Fruit fly (Drosophila melanogaster): ENCODE data around the gene Brms1.

Gene Brms1

dm6 chrX:12939951-12940350 lies 30.5 kb upstream of the Brms1 start (continued):
- peak; percentile 3 for TF ChIP-seq achi (GFP tag; optimal IDR thresholded peaks at IDR 0.05)
- no peak for TF ChIP-seq CG7368 (GFP tag; optimal IDR thresholded peaks at IDR 0.05)
- TF ChIP-seq net (GFP tag; optimal IDR thresholded peaks at IDR 0.05) = no peak
- TF ChIP-seq pdm3 (GFP tag; optimal IDR thresholded peaks at IDR 0.05) = peak; percentile 23
- no peak for TF ChIP-seq dac (GFP tag; optimal IDR thresholded peaks at IDR 0.05)
- TF ChIP-seq Lpt (GFP tag; optimal IDR thresholded peaks at IDR 0.05) = no peak
- TF ChIP-seq lz (GFP tag; optimal IDR thresholded peaks at IDR 0.05) = peak; percentile 17
- TF ChIP-seq CG31627 (GFP tag; optimal IDR thresholded peaks at IDR 0.05) = peak; percentile 8
- TF ChIP-seq CG15336 (GFP tag; IDR thresholded peaks at IDR 0.05) = no peak
- peak; percentile 18 for TF ChIP-seq Smox (GFP tag; optimal IDR thresholded peaks at IDR 0.05)
- TF ChIP-seq CG6163 (GFP tag; IDR thresholded peaks at IDR 0.05) = no peak; the same call in 2 of the 3 replicates
- TF ChIP-seq Sox15 (GFP tag; optimal IDR thresholded peaks at IDR 0.05) = no peak
- TF ChIP-seq Ets21C (GFP tag; optimal IDR thresholded peaks at IDR 0.05) = no peak
- TF ChIP-seq svp (GFP tag) = peak; percentile 57
- peak in 1 of 2 experiments; percentile 4 for TF ChIP-seq ss (GFP tag; optimal IDR thresholded peaks at IDR 0.05)
- no peak for TF ChIP-seq CG6792 (GFP tag; optimal IDR thresholded peaks at IDR 0.05)
- TF ChIP-seq CG10669 (GFP tag; optimal IDR thresholded peaks at IDR 0.05) = peak; percentile 16
- TF ChIP-seq Sox102F (GFP tag; optimal IDR thresholded peaks at IDR 0.05) = no peak
- TF ChIP-seq CG11294 (GFP tag; IDR thresholded peaks at IDR 0.05) = no peak
- no peak for TF ChIP-seq CG6276 (GFP tag; optimal IDR thresholded peaks at IDR 0.05)
- peak; percentile 1 for TF ChIP-seq Hr4 (GFP tag; optimal IDR thresholded peaks at IDR 0.05)
- TF ChIP-seq CG16779 (tag; optimal IDR thresholded peaks at IDR 0.05) = no peak
- no peak for TF ChIP-seq fkh (GFP tag; optimal IDR thresholded peaks at IDR 0.05)
- TF ChIP-seq Eip93F (GFP tag; optimal IDR thresholded peaks at IDR 0.05) = no peak
- TF ChIP-seq CG11902 (GFP tag; optimal IDR thresholded peaks at IDR 0.05) = no peak
- no peak for TF ChIP-seq CG10631 (GFP tag; optimal IDR thresholded peaks at IDR 0.05)
- TF ChIP-seq CG6854 (GFP tag; optimal IDR thresholded peaks at IDR 0.05) = no peak
- no peak for TF ChIP-seq eg (GFP tag; IDR thresholded peaks at IDR 0.05)
- TF ChIP-seq Hr39 (GFP tag; optimal IDR thresholded peaks at IDR 0.05) = peak; percentile 6
- no peak for TF ChIP-seq salr (GFP tag; optimal IDR thresholded peaks at IDR 0.05)
- TF ChIP-seq Eip78C (GFP tag) = peak; percentile 55
- TF ChIP-seq fd59A (GFP tag; optimal IDR thresholded peaks at IDR 0.05) = no peak
- TF ChIP-seq Gug (GFP tag; IDR thresholded peaks at IDR 0.05) = no peak
- TF ChIP-seq Ets96B (tag; optimal IDR thresholded peaks at IDR 0.05) = no peak

- TF ChIP-seq CG11762 (GFP tag; optimal IDR thresholded peaks at IDR 0.05; ENCODE audit: insufficient read depth) = no peak
- no peak for TF ChIP-seq net (GFP tag; optimal IDR thresholded peaks at IDR 0.05)
- no peak for TF ChIP-seq Sox15 (GFP tag; optimal IDR thresholded peaks at IDR 0.05)
- no peak for TF ChIP-seq CG6808 (GFP tag; optimal IDR thresholded peaks at IDR 0.05)
- no peak for TF ChIP-seq Eip93F (GFP tag; optimal IDR thresholded peaks at IDR 0.05)
- TF ChIP-seq CG31627 (GFP tag; optimal IDR thresholded peaks at IDR 0.05) = no peak
- no peak for TF ChIP-seq CG34406 (GFP tag; optimal IDR thresholded peaks at IDR 0.05)
- TF ChIP-seq svp (GFP tag) = no peak
- TF ChIP-seq Hr4 (GFP tag; optimal IDR thresholded peaks at IDR 0.05) = no peak
- no peak for TF ChIP-seq spab (GFP tag; optimal IDR thresholded peaks at IDR 0.05)
- no peak for TF ChIP-seq CG9139 (GFP tag; optimal IDR thresholded peaks at IDR 0.05)
- no peak for TF ChIP-seq OdsH (GFP tag; optimal IDR thresholded peaks at IDR 0.05)
- TF ChIP-seq ss (GFP tag; optimal IDR thresholded peaks at IDR 0.05) = no peak
- TF ChIP-seq CG15336 (GFP tag; IDR thresholded peaks at IDR 0.05) = no peak
- TF ChIP-seq achi (GFP tag; optimal IDR thresholded peaks at IDR 0.05) = no peak
Measured at dm6 chrX:12939021-12939420, 29.6 kb upstream of the Brms1 start.

Data from whole organism, prepupa.